Fruit fly (Drosophila melanogaster): Measurements from ENCODE around the gene CG11854.

The CG11854 gene

dm6 chr3R:25247379-25247869 lies 5.6 kb downstream of the CG11854 start, which contains the start of the genes RpS27 and Nup37 (continued):
- TF ChIP-seq Scr (GFP tag; IDR thresholded peaks at IDR 0.05; ENCODE audit: partially characterized antibody) = peak; percentile 41; the same call in 1 of the 2 replicates
- TF ChIP-seq grn (GFP tag; optimal IDR thresholded peaks at IDR 0.05) = peak; percentile 96
- TF ChIP-seq CG31441 (GFP tag; IDR thresholded peaks at IDR 0.05) = peak; percentile 98
- TF ChIP-seq vvl (GFP tag; IDR thresholded peaks at IDR 0.05) = peak; percentile 98
- peak; percentile 95 for TF ChIP-seq CG14441 (GFP tag; IDR thresholded peaks at IDR 0.05)
- peak; percentile 98 for TF ChIP-seq ems (GFP tag; optimal IDR thresholded peaks at IDR 0.05)
- TF ChIP-seq Vsx1 (GFP tag; optimal IDR thresholded peaks at IDR 0.05) = peak; percentile 98
- TF ChIP-seq Max (GFP tag; optimal IDR thresholded peaks at IDR 0.05) = peak; percentile 98
- peak; percentile 95 for TF ChIP-seq CG10959 (GFP tag; IDR thresholded peaks at IDR 0.05)
- peak; percentile 96 for TF ChIP-seq CG30403 (GFP tag; optimal IDR thresholded peaks at IDR 0.05)
- TF ChIP-seq klu (GFP tag; IDR thresholded peaks at IDR 0.05) = peak; percentile 92
- peak; percentile 89 for TF ChIP-seq seq (GFP tag; IDR thresholded peaks at IDR 0.05)
- peak; percentile 98 for TF ChIP-seq gcm2 (GFP tag; optimal IDR thresholded peaks at IDR 0.05)
- peak; percentile 99 for TF ChIP-seq Hey (tag; optimal IDR thresholded peaks at IDR 0.05)
- TF ChIP-seq Bgb (GFP tag; IDR thresholded peaks at IDR 0.05; ENCODE audit: partially characterized antibody) = peak; percentile 43; the same call in 1 of the 2 replicates
- peak; percentile 97 for TF ChIP-seq nmo (GFP tag; optimal IDR thresholded peaks at IDR 0.05)
- peak; percentile 99 for TF ChIP-seq CG9727 (GFP tag; optimal IDR thresholded peaks at IDR 0.05)
- TF ChIP-seq Spps (tag; optimal IDR thresholded peaks at IDR 0.05) = peak; percentile 82
- peak; percentile 98 for TF ChIP-seq Dip3 (GFP tag; optimal IDR thresholded peaks at IDR 0.05)
- no peak for TF ChIP-seq pita (GFP tag; optimal IDR thresholded peaks at IDR 0.05)
- TF ChIP-seq CG13287 (GFP tag; IDR thresholded peaks at IDR 0.05; ENCODE audit: partially characterized antibody) = peak; percentile 14; the same call in 1 of the 2 replicates
- peak; percentile 96 for TF ChIP-seq CG13894 (tag; optimal IDR thresholded peaks at IDR 0.05)
- TF ChIP-seq Oli (tag; optimal IDR thresholded peaks at IDR 0.05) = peak; percentile 94
- peak; percentile 91 for TF ChIP-seq pnt (GFP tag; optimal IDR thresholded peaks at IDR 0.05)
- peak; percentile 98 for TF ChIP-seq CG1603 (tag; optimal IDR thresholded peaks at IDR 0.05)
- TF ChIP-seq Deaf1 (tag; optimal IDR thresholded peaks at IDR 0.05) = peak; percentile 69
- peak; percentile 94 for TF ChIP-seq psq (GFP tag; optimal IDR thresholded peaks at IDR 0.05)
- peak; percentile 97 for TF ChIP-seq sens-2 (GFP tag; IDR thresholded peaks at IDR 0.05)
- no peak for TF ChIP-seq usp (GFP tag; optimal IDR thresholded peaks at IDR 0.05)
- TF ChIP-seq Ravus (GFP tag; IDR thresholded peaks at IDR 0.05) = peak; percentile 72
- TF ChIP-seq CG17385 (GFP tag; optimal IDR thresholded peaks at IDR 0.05) = peak; percentile 97
- TF ChIP-seq ash1 (GFP tag; optimal IDR thresholded peaks at IDR 0.05) = peak; percentile 99
- TF ChIP-seq kah (GFP tag; optimal IDR thresholded peaks at IDR 0.05) = peak; percentile 94
- TF ChIP-seq Ets97D (GFP tag; optimal IDR thresholded peaks at IDR 0.05) = peak; percentile 100
- TF ChIP-seq mld (GFP tag; IDR thresholded peaks at IDR 0.05; ENCODE audit: partially characterized antibody) = no peak
- peak; percentile 97 for TF ChIP-seq Usf (GFP tag; optimal IDR thresholded peaks at IDR 0.05)
- TF ChIP-seq CG6654 (GFP tag; optimal IDR thresholded peaks at IDR 0.05) = peak; percentile 94
- peak; percentile 98 for TF ChIP-seq zfh2 (GFP tag; optimal IDR thresholded peaks at IDR 0.05)
- TF ChIP-seq CG4360 (GFP tag; IDR thresholded peaks at IDR 0.05) = peak; percentile 67
- peak; percentile 95 to 99 for TF ChIP-seq dpn (GFP tag; optimal IDR thresholded peaks at IDR 0.05)
- TF ChIP-seq stwl (tag; optimal IDR thresholded peaks at IDR 0.05) = peak; percentile 95
- peak; percentile 99 for TF ChIP-seq CG15011 (GFP tag; optimal IDR thresholded peaks at IDR 0.05)
- TF ChIP-seq Awh (GFP tag; IDR thresholded peaks at IDR 0.05) = peak; percentile 98
- peak; percentile 99 for TF ChIP-seq CG10267 (tag; optimal IDR thresholded peaks at IDR 0.05)
- TF ChIP-seq abd-A (tag; optimal IDR thresholded peaks at IDR 0.05) = no peak
- peak; percentile 97 for TF ChIP-seq tx (GFP tag; optimal IDR thresholded peaks at IDR 0.05)
- TF ChIP-seq dmrt11E (tag; optimal IDR thresholded peaks at IDR 0.05) = peak; percentile 94
- TF ChIP-seq tap (tag; optimal IDR thresholded peaks at IDR 0.05) = peak; percentile 88
- TF ChIP-seq sima (GFP tag; optimal IDR thresholded peaks at IDR 0.05) = peak; percentile 97
- peak; percentile 90 for TF ChIP-seq ssp (GFP tag; IDR thresholded peaks at IDR 0.05)
- peak; percentile 84 for TF ChIP-seq Poxn (GFP tag; IDR thresholded peaks at IDR 0.05)
